Worm (Caenorhabditis elegans): Measurements from ENCODE around the gene clec-51.

DNA sequence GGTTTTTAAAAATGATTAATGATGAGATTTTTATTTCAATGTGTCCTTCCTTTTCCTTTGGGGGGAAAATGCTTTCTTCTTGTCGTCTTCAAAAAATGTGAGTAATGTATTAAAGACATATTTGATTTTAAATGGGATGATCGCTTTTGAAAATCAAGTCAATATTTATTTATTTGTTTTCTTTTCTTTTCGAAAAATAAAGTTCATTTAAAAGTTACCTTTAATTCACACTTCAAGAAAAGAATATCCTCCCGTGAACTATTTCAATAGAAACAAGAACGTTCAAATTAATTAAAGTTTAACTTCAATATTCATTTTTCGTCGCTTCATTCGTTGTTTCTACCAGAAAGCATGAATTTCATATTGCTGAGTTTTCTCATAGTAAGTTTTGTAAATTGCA lies 48.1 kb downstream of the clec-51 start, which contains the start of gene irld-8:
- TF ChIP-seq nhr-77 (tag; optimal IDR thresholded peaks at IDR 0.05), result no peak
- TF ChIP-seq nhr-28 (tag; optimal IDR thresholded peaks at IDR 0.05), result no peak
